Worm (Caenorhabditis elegans): ENCODE data around the gene K08B4.7.

ce11 chrIV:6054833-6055232 is 37.4 kb downstream of the K08B4.7 start:
- TF ChIP-seq ztf-29 (GFP tag; IDR thresholded peaks at IDR 0.05) (no peak), klf-2 (GFP tag; conservative IDR thresholded peaks at IDR 0.05) (no peak), cog-1 (tag; optimal IDR thresholded peaks at IDR 0.05) (no peak), ref-1 (GFP tag; conservative IDR thresholded peaks at IDR 0.05) (no peak), tab-1 (GFP tag; IDR thresholded peaks at IDR 0.05) (no peak)

Measured in whole organism, midembryonic.